Worm (Caenorhabditis elegans): Measurements from ENCODE around the gene twk-13.

The twk-13 gene

ce11 chrV:12343419-12343969 is 5.7 kb upstream of the twk-13 start, which contains the start of gene tomm-20 (continued):
- TF ChIP-seq mel-28 (tag; optimal IDR thresholded peaks at IDR 0.05; ENCODE audit: borderline replicate concordance) (no peak), nhr-80 (tag; optimal IDR thresholded peaks at IDR 0.05) (peak; percentile 58), Y53G8AR.9 (GFP tag; conservative IDR thresholded peaks at IDR 0.05) (peak; percentile 94), lsy-27 (tag; optimal IDR thresholded peaks at IDR 0.05; ENCODE audit: borderline replicate concordance, insufficient read depth) (no peak), F33H1.4 (GFP tag; IDR thresholded peaks at IDR 0.05) (peak; percentile 73), snpc-1.1 (tag; optimal IDR thresholded peaks at IDR 0.05; ENCODE audit: insufficient read depth) (peak; percentile 40), pbrm-1 (GFP tag; IDR thresholded peaks at IDR 0.05) (peak; percentile 92), attf-5 (GFP tag; optimal IDR thresholded peaks at IDR 0.05) (peak; percentile 90), xnd-1 (tag; optimal IDR thresholded peaks at IDR 0.05) (peak; percentile 54), madf-3 (GFP tag; IDR thresholded peaks at IDR 0.05) (peak; percentile 87), attf-6 (GFP tag; IDR thresholded peaks at IDR 0.05) (no peak), dpff-1 (tag; optimal IDR thresholded peaks at IDR 0.05) (no peak), ztf-25 (GFP tag; IDR thresholded peaks at IDR 0.05) (no peak), aptf-3 (GFP tag; IDR thresholded peaks at IDR 0.05) (no peak), lin-35 (GFP tag; optimal IDR thresholded peaks at IDR 0.05) (peak; percentile 86 to 98 (median 92)), F22D6.2 (tag; optimal IDR thresholded peaks at IDR 0.05) (peak; percentile 65), F10E7.11 (tag; optimal IDR thresholded peaks at IDR 0.05) (no peak), chd-7 (tag; optimal IDR thresholded peaks at IDR 0.05) (no peak), zfh-2 (GFP tag; conservative IDR thresholded peaks at IDR 0.05) (no peak), hlh-12 (tag; optimal IDR thresholded peaks at IDR 0.05) (no peak), tbp1 (GFP tag; optimal IDR thresholded peaks at IDR 0.05) (peak; percentile 71), ztf-22 (GFP tag; optimal IDR thresholded peaks at IDR 0.05) (no peak), lin-40 (tag; optimal IDR thresholded peaks at IDR 0.05) (peak; percentile 93), Y79H2A.3 (GFP tag; conservative IDR thresholded peaks at IDR 0.05) (no peak), let-526 (GFP tag; IDR thresholded peaks at IDR 0.05) (no peak), tlf-1 (GFP tag; optimal IDR thresholded peaks at IDR 0.05) (peak; percentile 86), hmg-1.2 (GFP tag; IDR thresholded peaks at IDR 0.05) (peak; percentile 74), nhr-27 (tag; optimal IDR thresholded peaks at IDR 0.05) (no peak), ztf-18 (tag; optimal IDR thresholded peaks at IDR 0.05) (peak; percentile 99), F37B4.10 (GFP tag; IDR thresholded peaks at IDR 0.05) (no peak), hrde-1 (tag; optimal IDR thresholded peaks at IDR 0.05; ENCODE audit: borderline replicate concordance) (peak; percentile 38), ZK185.1 (tag; optimal IDR thresholded peaks at IDR 0.05; ENCODE audit: poor library complexity, severe bottlenecking) (peak; percentile 92), ztf-3 (GFP tag; optimal IDR thresholded peaks at IDR 0.05) (no peak), ztf-28 (GFP tag; IDR thresholded peaks at IDR 0.05) (no peak), ets-4 (GFP tag; optimal IDR thresholded peaks at IDR 0.05) (no peak), nhr-90 (tag; optimal IDR thresholded peaks at IDR 0.05) (no peak), Y67H2A.10 (GFP tag; conservative IDR thresholded peaks at IDR 0.05) (no peak), B0035.1 (tag; optimal IDR thresholded peaks at IDR 0.05) (peak; percentile 39), F52B5.7 (tag; optimal IDR thresholded peaks at IDR 0.05) (no peak), B0261.1 (tag; optimal IDR thresholded peaks at IDR 0.05) (peak; percentile 31), B0019.2 (GFP tag; conservative IDR thresholded peaks at IDR 0.05) (0 out of 2 replicates have a peak, but pooled peaks have one; percentile 37), hlh-26 (GFP tag; conservative IDR thresholded peaks at IDR 0.05) (no peak), K12H6.12 (tag; optimal IDR thresholded peaks at IDR 0.05) (peak; percentile 39)
